Worm (Caenorhabditis elegans) whole organism, young adult: Measurements from ENCODE around the gene nhr-202.

Source experiments
- C17E4.6 ChIP-seq: fragments of 200-800 bp; sonication (Bioruptor generic); IDR thresholded peaks from 2 replicates; pipeline ENCODE4 v1.3.6; 2022; ENCODE audit warnings: missing genetic modification reagents, missing genetic modification characterization, missing compliant biosample characterization
- D2030.7 ChIP-seq: fragments of 200-800 bp; sonication (Bioruptor generic); IDR thresholded peaks from 2 replicates; pipeline ENCODE4 v1.3.6; 2022; ENCODE audit warnings: missing genetic modification reagents, missing genetic modification characterization, missing compliant biosample characterization
- F10E7.11 ChIP-seq: sonication (generic microtip); optimal IDR thresholded peaks from 2 replicates; lab custom pipeline; 2017; ENCODE audit warnings: mild to moderate bottlenecking, missing genetic modification characterization, moderate library complexity, missing compliant biosample characterization
- F33H1.4 ChIP-seq: fragments of 200-800 bp; sonication (Bioruptor generic); IDR thresholded peaks from 2 replicates; pipeline ENCODE4 v1.3.6; 2022; ENCODE audit warnings: missing genetic modification reagents, missing genetic modification characterization, missing compliant biosample characterization
- F49E8.2 ChIP-seq: sonication (generic microtip); optimal IDR thresholded peaks from 3 replicates; lab custom pipeline; 2017; ENCODE audit warnings: missing genetic modification characterization, mild to moderate bottlenecking, missing compliant biosample characterization, antibody characterized with exemption, moderate library complexity; ENCODE audit not compliant: insufficient read depth
- F55B11.4 ChIP-seq: sonication (generic microtip); optimal IDR thresholded peaks from 2 replicates; lab custom pipeline; 2016; ENCODE audit warnings: missing compliant biosample characterization, missing genetic modification characterization, borderline replicate concordance; ENCODE audit not compliant: insufficient read depth
- F57A8.1 ChIP-seq: fragments of 200-800 bp; sonication (Bioruptor generic); optimal IDR thresholded peaks from 2 replicates; lab custom pipeline; 2018; ENCODE audit warnings: mild to moderate bottlenecking, missing genetic modification characterization, moderate library complexity, missing compliant biosample characterization
- Y53F4B.3 ChIP-seq: fragments of 200-800 bp; sonication (Bioruptor generic); IDR thresholded peaks from 2 replicates; pipeline ENCODE4 v1.3.6; 2022; ENCODE audit warnings: missing genetic modification reagents, missing genetic modification characterization, missing compliant biosample characterization
- Y79H2A.3 ChIP-seq: fragments of 200-800 bp; sonication (Bioruptor generic); conservative IDR thresholded peaks from 2 replicates; pipeline ENCODE4 v1.3.6; 2022; ENCODE audit warnings: missing genetic modification reagents, missing genetic modification characterization, missing compliant biosample characterization
- atf-7 ChIP-seq: sonication (generic microtip); optimal IDR thresholded peaks from 2 replicates; lab custom pipeline; 2017; ENCODE audit warnings: mild to moderate bottlenecking, missing genetic modification characterization, missing compliant biosample characterization
- attf-3 ChIP-seq: fragments of 200-800 bp; sonication (Bioruptor generic); conservative IDR thresholded peaks from 2 replicates; pipeline ENCODE4 v1.3.6; 2022; ENCODE audit warnings: missing genetic modification reagents, missing genetic modification characterization, missing compliant biosample characterization
- ceh-27 ChIP-seq: fragments of 200-800 bp; sonication (Bioruptor generic); optimal IDR thresholded peaks from 2 replicates; lab custom pipeline; 2018; ENCODE audit warnings: mild to moderate bottlenecking, missing genetic modification characterization, moderate library complexity, missing compliant biosample characterization
- ceh-79 ChIP-seq: sonication (generic microtip); optimal IDR thresholded peaks from 2 replicates; lab custom pipeline; 2017; ENCODE audit warnings: mild to moderate bottlenecking, missing genetic modification characterization, missing compliant biosample characterization
- dpl-1 ChIP-seq: fragments of 150-350 bp; optimal IDR thresholded peaks from 2 replicates; lab custom pipeline; 2014; ENCODE audit warnings: missing biosample characterization, missing genetic modification reagents, missing genetic modification characterization
- hmg-20 ChIP-seq: fragments of 200-800 bp; sonication (Bioruptor generic); IDR thresholded peaks from 2 replicates; pipeline ENCODE4 v1.3.6; 2022; ENCODE audit warnings: missing genetic modification reagents, missing genetic modification characterization, missing compliant biosample characterization
- lin-35 ChIP-seq, 3 experiments: fragments of 150-350 bp in 2 of 3; sonication (generic microtip) in 1 of 3; optimal IDR thresholded peaks; 2 replicates each; lab custom pipeline; 2014 to 2018; ENCODE audit warnings: missing biosample characterization in 3 of 3, missing genetic modification characterization in 3 of 3, missing genetic modification reagents in 3 of 3
- lin-40 ChIP-seq: sonication (generic microtip); optimal IDR thresholded peaks from 2 replicates; lab custom pipeline; 2016; ENCODE audit warnings: missing genetic modification characterization, mild to moderate bottlenecking, missing compliant biosample characterization, missing genotype, missing genetic modification reagents
- lsy-27 ChIP-seq: sonication (generic microtip); optimal IDR thresholded peaks from 2 replicates; lab custom pipeline; 2017; ENCODE audit warnings: missing genetic modification characterization, mild to moderate bottlenecking, missing compliant biosample characterization, antibody characterized with exemption, missing genotype, borderline replicate concordance; ENCODE audit not compliant: insufficient read depth
- madf-3 ChIP-seq: fragments of 200-800 bp; sonication (Bioruptor generic); IDR thresholded peaks from 2 replicates; pipeline ENCODE4 v1.3.6; 2022; ENCODE audit warnings: missing genetic modification reagents, missing genetic modification characterization, missing compliant biosample characterization
- madf-6 ChIP-seq: fragments of 200-800 bp; sonication (Bioruptor generic); IDR thresholded peaks from 2 replicates; pipeline ENCODE4 v1.3.6; 2022; ENCODE audit warnings: missing genetic modification reagents, missing genetic modification characterization, missing compliant biosample characterization
- mel-28 ChIP-seq: sonication (generic microtip); optimal IDR thresholded peaks from 2 replicates; lab custom pipeline; 2016; ENCODE audit warnings: borderline replicate concordance, mild to moderate bottlenecking, missing genetic modification characterization, missing compliant biosample characterization
- mes-4 ChIP-seq: sonication (generic microtip); optimal IDR thresholded peaks from 2 replicates; lab custom pipeline; 2016; ENCODE audit warnings: missing genotype, missing genetic modification characterization, missing compliant biosample characterization
- mxl-1 ChIP-seq: sonication (generic microtip); optimal IDR thresholded peaks from 2 replicates; lab custom pipeline; 2016; ENCODE audit warnings: missing genetic modification characterization, missing compliant biosample characterization
- rec-8 ChIP-seq, 2 experiments: sonication (generic microtip); optimal IDR thresholded peaks; 2 replicates each; lab custom pipeline; 2016; ENCODE audit warnings: mild to moderate bottlenecking in 2 of 2, missing genetic modification characterization in 2 of 2, missing genetic modification reagents in 2 of 2, missing genotype in 2 of 2, missing biosample characterization in 1 of 2, missing compliant biosample characterization in 1 of 2, moderate library complexity in 1 of 2
- snpc-1.3 ChIP-seq: sonication (generic microtip); optimal IDR thresholded peaks from 2 replicates; lab custom pipeline; 2017; ENCODE audit warnings: missing genetic modification characterization, mild to moderate bottlenecking, missing compliant biosample characterization, antibody characterized with exemption, moderate library complexity, missing genotype, missing genetic modification reagents; ENCODE audit not compliant: insufficient read depth
- snpc-4 ChIP-seq, 5 experiments: fragments of 150-350 bp in 1 of 5; sonication (generic microtip) in 4 of 5; optimal IDR thresholded peaks; 2 replicates each; lab custom pipeline; 2014 to 2018; ENCODE audit warnings: missing genetic modification characterization in 5 of 5, missing biosample characterization in 3 of 5, antibody characterized with exemption in 2 of 5, mild to moderate bottlenecking in 2 of 5, missing compliant biosample characterization in 2 of 5, missing genotype in 2 of 5, moderate library complexity in 2 of 5, missing genetic modification reagents in 1 of 5
- sptf-2 ChIP-seq: fragments of 200-800 bp; sonication (Bioruptor generic); optimal IDR thresholded peaks from 2 replicates; lab custom pipeline; 2018; ENCODE audit warnings: mild to moderate bottlenecking, missing genetic modification characterization, missing compliant biosample characterization
- tbx-9 ChIP-seq: sonication (generic microtip); optimal IDR thresholded peaks from 2 replicates; lab custom pipeline; 2016; ENCODE audit warnings: borderline replicate concordance, missing genetic modification characterization, inconsistent platforms, missing compliant biosample characterization
- xnd-1 ChIP-seq: sonication (generic microtip); optimal IDR thresholded peaks from 2 replicates; lab custom pipeline; 2016; ENCODE audit warnings: missing genotype, missing genetic modification reagents, missing genetic modification characterization, missing compliant biosample characterization
- zfh-2 ChIP-seq: fragments of 200-800 bp; sonication (Bioruptor generic); conservative IDR thresholded peaks from 2 replicates; pipeline ENCODE4 v1.3.6; 2022; ENCODE audit warnings: missing genetic modification reagents, missing genetic modification characterization, missing compliant biosample characterization
- ztf-18 ChIP-seq: sonication (generic microtip); optimal IDR thresholded peaks from 2 replicates; lab custom pipeline; 2016; ENCODE audit warnings: missing genotype, mild to moderate bottlenecking, missing genetic modification characterization, missing compliant biosample characterization

Gene nhr-202

ce11 chrV:432991-433390 lies 29.4 kb upstream of the nhr-202 start:
- no peak for TF ChIP-seq madf-3
- TF ChIP-seq D2030.7 (GFP tag; lab: Robert Waterston, UW) = no peak
- TF ChIP-seq dpl-1 = no peak
- TF ChIP-seq sptf-2 (GFP tag; lab: Kevin White, UChicago) = no peak
- no peak for TF ChIP-seq madf-6 (GFP tag; lab: Robert Waterston, UW)
- no peak for TF ChIP-seq rec-8 (tag; optimal IDR thresholded peaks at IDR 0.05; lab: Kevin White, UChicago)
- TF ChIP-seq tbx-9 = no peak
- TF ChIP-seq zfh-2 (GFP tag; lab: Robert Waterston, UW) = no peak
- TF ChIP-seq, all 124 proteins: peak for 0

- TF ChIP-seq atf-7 (tag; lab: Kevin White, UChicago) (no peak), snpc-4 (GFP tag; optimal IDR thresholded peaks at IDR 0.05; lab: Kevin White, UChicago) (no peak), snpc-4 (tag; optimal IDR thresholded peaks at IDR 0.05; lab: Kevin White, UChicago) (no peak), hmg-20 (no peak), lin-40 (tag; lab: Kevin White, UChicago) (no peak), attf-3 (GFP tag; lab: Robert Waterston, UW) (no peak), Y79H2A.3 (GFP tag; lab: Robert Waterston, UW) (no peak), F49E8.2 (tag; lab: Kevin White, UChicago) (no peak), xnd-1 (no peak), ceh-79 (tag; lab: Kevin White, UChicago) (no peak), ceh-27 (GFP tag; lab: Kevin White, UChicago) (no peak), lsy-27 (tag; lab: Kevin White, UChicago) (no peak), snpc-1.3 (tag; lab: Kevin White, UChicago) (no peak)
Observed at ce11 chrV:433898-434297, 28.5 kb upstream of the nhr-202 start, which contains the start of gene B0554.2. Gene B0554.2, plus strand, starts transcription at chrV:434198.

ce11 chrV:438094-438493 lies 24.3 kb upstream of the nhr-202 start, which contains the start of gene B0554.1:
Gene B0554.1, plus strand, starts transcription at chrV:438394.
- TF ChIP-seq mel-28 (tag; lab: Kevin White, UChicago) = no peak
- no peak for TF ChIP-seq mxl-1 (tag; lab: Kevin White, UChicago)
- no peak for TF ChIP-seq C17E4.6 (GFP tag; lab: Robert Waterston, UW)

- TF ChIP-seq Y53F4B.3 (GFP tag; lab: Robert Waterston, UW) (no peak), zfh-2 (GFP tag; lab: Robert Waterston, UW) (no peak), atf-7 (tag; lab: Kevin White, UChicago) (no peak), ztf-18 (no peak), mes-4 (tag; lab: Kevin White, UChicago) (no peak), ceh-27 (GFP tag; lab: Kevin White, UChicago) (no peak), madf-6 (GFP tag; lab: Robert Waterston, UW) (no peak), F57A8.1 (GFP tag; lab: Kevin White, UChicago) (no peak), F49E8.2 (tag; lab: Kevin White, UChicago) (no peak), lin-35 (GFP tag; optimal IDR thresholded peaks at IDR 0.05; lab: Kevin White, UChicago) (no peak), F10E7.11 (tag; lab: Kevin White, UChicago) (no peak), F55B11.4 (tag; lab: Kevin White, UChicago) (no peak), F33H1.4 (GFP tag; lab: Robert Waterston, UW) (no peak)
Observed at ce11 chrV:439183-439749, 23.1 kb upstream of the nhr-202 start.
